Worm (Caenorhabditis elegans): ENCODE results near the gene ampd-1.

ampd-1 gene

DNA sequence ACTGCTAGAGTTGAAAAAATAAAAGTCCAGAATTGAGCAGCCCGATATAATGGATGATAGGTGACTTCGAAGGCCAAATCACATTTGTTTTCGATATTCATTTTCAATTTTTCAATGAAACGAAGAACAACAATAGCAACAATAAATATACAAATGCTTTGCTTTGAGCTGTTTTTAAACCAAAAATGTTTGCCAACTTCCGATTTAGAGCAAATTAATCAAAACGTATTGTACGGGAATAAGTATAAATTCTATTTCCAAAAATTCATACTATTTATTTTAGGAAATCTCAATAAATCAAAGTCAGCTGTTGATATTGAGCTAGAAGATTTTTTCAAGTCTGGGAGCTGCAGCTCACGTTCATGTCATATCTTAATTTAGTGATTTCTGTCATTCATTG is 32.2 kb upstream of the ampd-1 start, which contains the start of gene srb-1:
Gene srb-1 (minus strand): TSS at position 101 of the 400 bp plus-strand sequence.
- TF ChIP-seq C34B4.2 (tag; optimal IDR thresholded peaks at IDR 0.05) (no peak), mdl-1 (tag; optimal IDR thresholded peaks at IDR 0.05) (no peak), unc-98 (GFP tag; IDR thresholded peaks at IDR 0.05) (no peak), lin-13 (GFP tag; optimal IDR thresholded peaks at IDR 0.05) (no peak), nhr-85 (tag) (no peak), nhr-20 (tag; optimal IDR thresholded peaks at IDR 0.05) (no peak), ceh-63 (GFP tag; optimal IDR thresholded peaks at IDR 0.05) (no peak), lsy-2 (tag; optimal IDR thresholded peaks at IDR 0.05) (no peak), vab-15 (tag; optimal IDR thresholded peaks at IDR 0.05) (no peak), lin-14 (GFP tag; optimal IDR thresholded peaks at IDR 0.05) (no peak), blmp-1 (tag; optimal IDR thresholded peaks at IDR 0.05) (no peak), ceh-90 (tag; optimal IDR thresholded peaks at IDR 0.05) (no peak), unc-86 (tag; optimal IDR thresholded peaks at IDR 0.05) (no peak), nhr-71 (tag; optimal IDR thresholded peaks at IDR 0.05) (no peak), egl-13 (tag; optimal IDR thresholded peaks at IDR 0.05) (no peak), nhr-237 (tag; optimal IDR thresholded peaks at IDR 0.05) (no peak), snpc-4 (tag; optimal IDR thresholded peaks at IDR 0.05) (no peak), sptf-1 (tag; optimal IDR thresholded peaks at IDR 0.05) (no peak)

- TF ChIP-seq nhr-76 (tag; optimal IDR thresholded peaks at IDR 0.05): no peak
- TF ChIP-seq elt-2 (tag; optimal IDR thresholded peaks at IDR 0.05): no peak
Observed at ce11 chrII:5171610-5172009, 31.5 kb upstream of the ampd-1 start, which contains the start of gene C27D6.15. TSS of gene C27D6.15 (plus strand) at chrII:5171910.

DNA sequence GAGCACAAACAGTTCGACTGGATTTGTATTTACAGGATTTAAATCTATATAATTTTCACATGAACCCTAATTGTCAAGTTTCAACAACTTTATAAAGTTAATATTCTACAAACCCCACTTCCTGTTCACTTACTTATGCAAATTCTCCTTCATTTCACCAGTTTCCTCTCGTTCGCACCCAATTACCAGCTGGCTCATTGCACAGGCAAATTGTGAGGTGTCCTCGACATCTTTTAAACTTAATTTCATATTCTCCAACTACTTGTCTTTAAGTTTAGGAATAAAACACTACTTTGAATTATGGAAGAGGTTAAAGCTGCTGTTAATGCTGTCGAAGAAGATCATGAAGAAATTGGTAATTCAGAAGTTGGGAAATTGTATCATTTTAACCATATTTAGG is 30.7 kb upstream of the ampd-1 start, which contains the start of gene C27D6.1:
Gene C27D6.1 (plus strand): TSS at position 301 of the 400 bp plus-strand sequence.
- TF ChIP-seq efl-1 (optimal IDR thresholded peaks at IDR 0.05): no peak
- no peak for TF ChIP-seq efl-1 (GFP tag; optimal IDR thresholded peaks at IDR 0.05 in 1 of 2)
- no peak for TF ChIP-seq snpc-4 (tag; optimal IDR thresholded peaks at IDR 0.05)

ce11 chrII:5174370-5174769 is 28.8 kb upstream of the ampd-1 start, which contains the start of gene C27D6.3:
TSS of gene C27D6.3 (minus strand) at chrII:5174470.
- TF ChIP-seq elt-2 (tag; optimal IDR thresholded peaks at IDR 0.05) (no peak), mdl-1 (tag; optimal IDR thresholded peaks at IDR 0.05) (no peak), jun-1 (tag; optimal IDR thresholded peaks at IDR 0.05) (no peak), fos-1 (tag; optimal IDR thresholded peaks at IDR 0.05) (no peak), isw-1 (GFP tag; IDR thresholded peaks at IDR 0.05) (no peak)

ce11 chrII:5176934-5177333 is 26.2 kb upstream of the ampd-1 start:
- TF ChIP-seq sup-37 (GFP tag; optimal IDR thresholded peaks at IDR 0.05): no peak
- TF ChIP-seq ceh-8 (GFP tag; optimal IDR thresholded peaks at IDR 0.05): no peak
- TF ChIP-seq hlh-17 (GFP tag; optimal IDR thresholded peaks at IDR 0.05; ENCODE audit: borderline replicate concordance): no peak
- TF ChIP-seq pqm-1 (tag; optimal IDR thresholded peaks at IDR 0.05): no peak
- no peak for TF ChIP-seq nhr-47 (tag; optimal IDR thresholded peaks at IDR 0.05)
- no peak for TF ChIP-seq hlh-4 (tag; optimal IDR thresholded peaks at IDR 0.05)
- TF ChIP-seq lin-14 (GFP tag; optimal IDR thresholded peaks at IDR 0.05): no peak
- TF ChIP-seq alr-1 (tag; optimal IDR thresholded peaks at IDR 0.05; ENCODE audit: borderline replicate concordance): no peak

DNA sequence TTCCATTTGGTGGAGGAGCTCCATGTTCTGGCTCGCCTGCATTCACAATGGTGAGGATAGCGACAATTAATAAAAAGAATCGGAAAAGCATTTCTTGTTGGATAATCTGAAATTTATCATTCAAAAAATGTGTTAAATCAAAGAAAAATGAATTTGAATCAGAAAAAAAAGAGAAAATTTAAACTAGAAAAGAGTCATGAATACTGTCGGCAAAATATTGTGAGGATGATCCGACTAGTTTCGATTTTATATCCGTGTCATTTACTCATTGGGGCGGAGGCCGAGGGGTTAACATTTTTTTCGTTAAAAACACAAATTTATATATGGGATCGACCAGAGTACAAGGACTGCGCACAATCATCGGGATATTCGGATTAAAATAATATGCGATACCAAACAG is 25.2 kb upstream of the ampd-1 start, which contains the start of gene C27D6.12:
Gene C27D6.12 (minus strand): TSS at position 101 of the 400 bp plus-strand sequence.
- TF ChIP-seq lir-3 (tag; optimal IDR thresholded peaks at IDR 0.05; ENCODE audit: poor library complexity) (no peak), tlp-1 (tag; optimal IDR thresholded peaks at IDR 0.05) (no peak), ceh-90 (tag; optimal IDR thresholded peaks at IDR 0.05) (no peak)
